Worm (Caenorhabditis elegans) whole organism, mixed stage, embryonic: Measurements from ENCODE around the gene K08D9.9.

ENCODE experiments used
- pha-4 ChIP-seq: fragments of 150-350 bp; optimal IDR thresholded peaks from 2 replicates; lab custom pipeline; 2018; ENCODE audit warnings: missing biosample characterization, missing genetic modification reagents, missing genetic modification characterization
- tbx-8 ChIP-seq: fragments of 200-800 bp; sonication (Bioruptor generic); optimal IDR thresholded peaks from 2 replicates; lab custom pipeline; 2018; ENCODE audit warnings: mild to moderate bottlenecking, missing genetic modification characterization, moderate library complexity, missing compliant biosample characterization
- unc-62 ChIP-seq: fragments of 150-350 bp; optimal IDR thresholded peaks from 2 replicates; lab custom pipeline; 2014; ENCODE audit warnings: missing biosample characterization, missing genetic modification reagents, missing genetic modification characterization
- ztf-11 ChIP-seq: fragments of 150-350 bp; optimal IDR thresholded peaks from 2 replicates; lab custom pipeline; 2014; ENCODE audit warnings: missing biosample characterization, missing genetic modification characterization

DNA sequence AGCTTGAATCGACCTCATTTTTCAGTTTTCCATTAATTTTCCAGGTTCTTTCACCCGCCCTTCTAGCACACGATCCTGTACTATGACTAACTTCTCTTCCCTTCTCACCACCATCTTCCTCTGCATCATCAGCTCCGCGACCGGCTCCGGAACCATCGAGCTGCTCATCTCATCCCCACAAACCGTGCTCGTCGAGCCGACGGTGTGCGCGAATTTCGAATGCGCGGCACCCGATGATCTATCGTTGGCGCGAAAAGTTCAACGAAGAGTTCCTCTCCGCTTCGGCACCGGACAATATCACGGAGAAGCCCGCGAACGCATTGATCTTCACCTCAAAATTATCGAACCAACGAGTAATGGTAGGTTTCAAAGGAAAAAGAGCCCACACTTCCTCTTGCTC is 26.4 kb downstream of the K08D9.9 start, which contains the start of gene apx-1:
- TF ChIP-seq tbx-8 (GFP tag; lab: Kevin White, UChicago) (no peak), ztf-11 (tag; lab: Kevin White, UChicago) (no peak), unc-62 (no peak), pha-4 (tag; lab: Kevin White, UChicago) (no peak)
